Fruit fly (Drosophila melanogaster): ENCODE data around the gene unc-45.

DNA sequence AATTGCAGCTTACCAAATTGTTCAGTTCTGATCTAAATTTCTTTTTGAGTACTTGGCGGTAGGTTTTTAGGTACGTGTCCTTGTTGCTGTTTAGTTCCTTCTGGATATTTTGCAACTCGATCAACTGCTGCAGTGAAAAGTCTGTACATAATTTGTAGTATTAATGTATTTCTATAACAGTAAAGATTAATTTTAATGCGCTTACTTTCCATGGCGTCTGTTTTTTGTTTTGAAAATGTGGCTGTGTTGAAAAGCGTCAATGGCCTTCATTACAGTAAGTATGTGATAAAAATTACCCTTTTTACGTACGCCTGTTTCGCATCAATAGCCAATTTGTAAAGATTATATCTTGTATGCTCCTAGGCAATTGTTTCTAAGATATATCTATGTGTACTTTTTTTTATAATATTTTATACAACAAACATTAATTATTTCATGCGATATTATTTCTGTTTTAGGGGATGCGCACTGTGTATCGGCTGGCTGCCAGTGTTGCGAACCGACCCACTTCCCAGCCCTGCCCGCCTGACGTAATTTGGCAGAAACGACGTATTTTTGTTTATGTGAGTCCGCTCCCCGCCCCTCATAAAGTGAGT, 31.9 kb upstream of the unc-45 start, which contains the start of the genes Kmn2 and CG2698:
- TF ChIP-seq CTCF (optimal IDR thresholded peaks at IDR 0.05) (no peak), CG8478 (optimal IDR thresholded peaks at IDR 0.05) (no peak)

Data from S2 (cell line).